Comparison of ENCODE assay signal across 1 fruit fly cellular context in genomic region chr3R:4601887-4602531, dm6.
TF ChIP-seq lines count a peak whose summit lies in the region.

No protein-coding gene starts in this region.

TF ChIP-seq in whole organism, embryonic, 481 proteins besides CTCF, POLR2A, EP300 and RAD21 (continued from another document):
- TF ChIP-seq D19A (tag; optimal IDR thresholded peaks at IDR 0.05; lab: Kevin White, UChicago), result peak; percentile 18
- peak in 1 of 2 experiments; percentile 31 for TF ChIP-seq chif (GFP tag; optimal IDR thresholded peaks at IDR 0.05; lab: Kevin White, UChicago)
- no peak for TF ChIP-seq D (optimal IDR thresholded peaks at IDR 0.05; lab: Kevin White, UChicago)
- peak; percentile 31 for TF ChIP-seq D (GFP tag; optimal IDR thresholded peaks at IDR 0.05; lab: Kevin White, UChicago)
- TF ChIP-seq pan (optimal IDR thresholded peaks at IDR 0.05; lab: Kevin White, UChicago), result peak in 1 of 2 experiments; percentile 67
- peak in 1 of 2 experiments; percentile 40 for TF ChIP-seq pan (GFP tag; optimal IDR thresholded peaks at IDR 0.05 in 1 of 2, IDR thresholded peaks at IDR 0.05 in 1 of 2)
- no peak for TF ChIP-seq CG2116 (GFP tag; optimal IDR thresholded peaks at IDR 0.05; lab: Kevin White, UChicago)
- TF ChIP-seq lov (optimal IDR thresholded peaks at IDR 0.05; lab: Kevin White, UChicago), result no peak
- TF ChIP-seq lov (GFP tag; IDR thresholded peaks at IDR 0.05; lab: Robert Waterston, UW), result no peak
- peak; percentile 16 for TF ChIP-seq Meics (GFP tag; optimal IDR thresholded peaks at IDR 0.05; lab: Kevin White, UChicago)
- TF ChIP-seq lab (GFP tag; optimal IDR thresholded peaks at IDR 0.05; lab: Kevin White, UChicago), result peak; percentile 22
- no peak for TF ChIP-seq CG2889 (GFP tag; IDR thresholded peaks at IDR 0.05; lab: Robert Waterston, UW)
- TF ChIP-seq sc (optimal IDR thresholded peaks at IDR 0.05; lab: Kevin White, UChicago), result no peak
- TF ChIP-seq sc (GFP tag; optimal IDR thresholded peaks at IDR 0.05; lab: Kevin White, UChicago), result no peak
- no peak for TF ChIP-seq CG18619 (GFP tag; optimal IDR thresholded peaks at IDR 0.05; lab: Kevin White, UChicago)
- TF ChIP-seq lola (GFP tag; optimal IDR thresholded peaks at IDR 0.05; lab: Kevin White, UChicago), result peak in 1 of 3 experiments; percentile 40
- TF ChIP-seq CG10209 (GFP tag; optimal IDR thresholded peaks at IDR 0.05; lab: Kevin White, UChicago), result peak; percentile 1
- no peak for TF ChIP-seq Rx (GFP tag; IDR thresholded peaks at IDR 0.05; lab: Robert Waterston, UW)
- peak; percentile 43 for TF ChIP-seq zen (tag; optimal IDR thresholded peaks at IDR 0.05; lab: Kevin White, UChicago)
- no peak for TF ChIP-seq H15 (GFP tag; IDR thresholded peaks at IDR 0.05; lab: Robert Waterston, UW)
- no peak for TF ChIP-seq CG11723 (GFP tag; optimal IDR thresholded peaks at IDR 0.05; lab: Kevin White, UChicago)
- peak; percentile 6 for TF ChIP-seq CG16815 (GFP tag; optimal IDR thresholded peaks at IDR 0.05; lab: Kevin White, UChicago)
- no peak for TF ChIP-seq Drgx (GFP tag; IDR thresholded peaks at IDR 0.05; lab: Robert Waterston, UW)
- peak; percentile 6 for TF ChIP-seq CG9727 (GFP tag; optimal IDR thresholded peaks at IDR 0.05; lab: Kevin White, UChicago)
- no peak for TF ChIP-seq CG8089 (GFP tag; optimal IDR thresholded peaks at IDR 0.05; lab: Kevin White, UChicago)
TF ChIP-seq in whole organism, embryonic: peak in this region for 28.
